Worm (Caenorhabditis elegans): ENCODE measurements around the gene irld-63.

The irld-63 gene

DNA sequence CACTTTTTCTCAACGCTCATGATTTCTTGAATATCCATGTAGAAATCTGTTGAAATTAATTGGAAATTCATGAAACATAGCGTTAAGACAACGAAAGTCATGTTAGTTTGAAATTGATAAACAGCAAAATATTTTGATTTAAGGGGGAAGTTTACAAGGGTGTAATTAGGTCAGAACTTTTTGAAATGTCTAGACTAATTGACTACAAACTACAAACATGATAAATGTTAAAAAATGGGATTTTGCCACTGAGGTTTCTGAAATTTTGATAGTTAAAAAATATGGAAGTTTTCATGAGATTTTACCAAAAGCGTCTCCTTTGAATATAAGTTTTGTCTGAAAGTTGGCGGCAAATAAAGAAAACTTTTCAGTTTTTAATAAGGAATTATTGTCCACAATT is 7.3 kb downstream of the irld-63 start, which contains the start of gene irld-65:
Gene irld-65 (minus strand): TSS at position 101 of the 400 bp plus-strand sequence.
- no peak for TF ChIP-seq hlh-6 (tag; optimal IDR thresholded peaks at IDR 0.05)
- TF ChIP-seq ceh-6 (GFP tag; optimal IDR thresholded peaks at IDR 0.05): no peak
- TF ChIP-seq ceh-18 (tag; optimal IDR thresholded peaks at IDR 0.05): no peak
- TF ChIP-seq odd-2 (tag; optimal IDR thresholded peaks at IDR 0.05): no peak
- TF ChIP-seq pha-2 (tag; optimal IDR thresholded peaks at IDR 0.05): no peak
- no peak for TF ChIP-seq ref-2 (tag; optimal IDR thresholded peaks at IDR 0.05)
- no peak for TF ChIP-seq ceh-22 (tag; optimal IDR thresholded peaks at IDR 0.05)
- TF ChIP-seq elt-2 (tag; optimal IDR thresholded peaks at IDR 0.05): no peak
- TF ChIP-seq ztf-16 (tag; optimal IDR thresholded peaks at IDR 0.05): no peak
- no peak for TF ChIP-seq K02D7.2 (tag; optimal IDR thresholded peaks at IDR 0.05)
- no peak for TF ChIP-seq dve-1 (tag; optimal IDR thresholded peaks at IDR 0.05)
- no peak for TF ChIP-seq mec-3 (tag; optimal IDR thresholded peaks at IDR 0.05; ENCODE audit: borderline replicate concordance)
- no peak for TF ChIP-seq madf-2 (tag; optimal IDR thresholded peaks at IDR 0.05)
- TF ChIP-seq gmeb-2 (tag; optimal IDR thresholded peaks at IDR 0.05): no peak
- no peak for TF ChIP-seq ceh-48 (tag; optimal IDR thresholded peaks at IDR 0.05)
- TF ChIP-seq ceh-9 (tag; optimal IDR thresholded peaks at IDR 0.05): no peak
- no peak for TF ChIP-seq ceh-31 (tag; optimal IDR thresholded peaks at IDR 0.05)
- TF ChIP-seq zip-5 (tag; optimal IDR thresholded peaks at IDR 0.05): no peak
- TF ChIP-seq lin-11 (tag; optimal IDR thresholded peaks at IDR 0.05): no peak

DNA sequence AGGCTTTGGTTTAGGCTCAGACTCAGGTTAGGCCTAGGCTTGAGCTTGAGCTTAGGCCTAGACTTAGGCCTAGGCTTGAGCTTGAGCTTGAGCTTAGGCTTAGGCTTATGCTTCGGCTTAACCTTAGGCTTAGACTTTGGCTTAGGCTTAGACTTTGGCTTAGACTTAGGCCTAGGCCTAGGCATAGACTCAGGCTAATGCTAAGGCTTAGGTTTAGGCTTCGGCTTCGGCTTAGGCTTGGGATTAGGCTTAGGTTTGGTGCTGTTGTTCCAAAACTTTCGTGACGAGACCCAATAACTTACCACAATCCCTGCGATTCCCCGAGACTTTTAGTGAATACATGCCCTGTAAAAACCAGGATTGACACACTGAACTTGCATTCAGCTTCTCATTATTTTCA is 9.2 kb downstream of the irld-63 start:
- TF ChIP-seq madf-2 (tag; optimal IDR thresholded peaks at IDR 0.05): no peak
- peak; percentile 67 for TF ChIP-seq dve-1 (tag; optimal IDR thresholded peaks at IDR 0.05)

DNA sequence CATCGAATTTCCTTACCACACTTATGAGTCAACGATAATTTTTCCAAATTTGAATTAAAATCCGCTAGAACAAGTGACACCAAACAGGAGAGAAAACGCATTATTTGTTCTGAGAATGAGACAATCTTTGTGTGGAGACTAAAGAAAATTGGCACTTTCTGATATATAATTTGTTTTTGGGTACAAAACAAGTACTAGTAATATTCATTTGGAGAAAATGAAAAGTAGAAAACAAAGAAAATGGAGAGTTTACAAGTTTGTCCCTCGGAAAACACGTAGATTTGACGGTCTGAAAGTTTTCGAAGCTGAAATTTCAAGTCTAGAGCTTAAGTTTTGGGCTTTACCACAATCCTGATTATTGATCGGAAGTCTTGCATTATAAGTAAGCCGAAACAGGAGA is 10.2 kb downstream of the irld-63 start, which contains the start of gene irld-66:
Gene irld-66 (minus strand): TSS at position 101 of the 400 bp plus-strand sequence.
- no peak for TF ChIP-seq ahr-1 (tag; optimal IDR thresholded peaks at IDR 0.05)
- no peak for TF ChIP-seq fax-1 (tag; optimal IDR thresholded peaks at IDR 0.05)
- no peak for TF ChIP-seq ceh-18 (tag; optimal IDR thresholded peaks at IDR 0.05)
- TF ChIP-seq sox-4 (tag; optimal IDR thresholded peaks at IDR 0.05): no peak
- no peak for TF ChIP-seq nfya-1 (tag; optimal IDR thresholded peaks at IDR 0.05)
- TF ChIP-seq ceh-22 (tag; optimal IDR thresholded peaks at IDR 0.05): no peak
- TF ChIP-seq mec-3 (tag; optimal IDR thresholded peaks at IDR 0.05; ENCODE audit: borderline replicate concordance): no peak
- TF ChIP-seq syd-9 (tag; optimal IDR thresholded peaks at IDR 0.05): no peak
- TF ChIP-seq npax-4 (tag; optimal IDR thresholded peaks at IDR 0.05): no peak
- no peak for TF ChIP-seq pag-3 (tag; optimal IDR thresholded peaks at IDR 0.05; ENCODE audit: borderline replicate concordance)
- no peak for TF ChIP-seq unc-86 (tag; optimal IDR thresholded peaks at IDR 0.05)
- no peak for TF ChIP-seq K02D7.2 (tag; optimal IDR thresholded peaks at IDR 0.05)
- no peak for TF ChIP-seq pax-1 (tag; optimal IDR thresholded peaks at IDR 0.05)
- no peak for TF ChIP-seq zip-5 (tag; optimal IDR thresholded peaks at IDR 0.05)

DNA sequence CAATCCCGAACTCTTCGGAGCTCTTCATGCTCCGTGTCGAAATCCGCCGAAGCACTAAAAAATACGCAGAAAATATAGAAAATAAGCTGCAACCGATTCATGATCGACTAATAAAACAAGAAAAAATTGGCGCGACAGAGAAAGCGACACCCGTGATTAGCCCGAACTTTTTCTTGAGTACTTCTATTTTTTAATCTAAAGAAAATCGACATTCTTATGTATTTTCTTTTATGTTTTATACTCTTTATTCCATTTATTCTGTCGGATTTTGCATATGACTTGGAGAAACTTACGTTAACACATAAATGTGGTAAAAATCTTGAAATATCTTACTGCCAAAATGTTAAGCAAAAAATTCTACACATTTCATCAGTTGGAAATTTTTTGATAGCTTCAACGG is 13.4 kb downstream of the irld-63 start, which contains the start of the genes irld-50 and irld-49:
Gene irld-50 (minus strand): TSS at position 101 of the 400 bp plus-strand sequence.
Gene irld-49 (plus strand): TSS at position 211 of the 400 bp plus-strand sequence.
- TF ChIP-seq F13H6.1 (tag; optimal IDR thresholded peaks at IDR 0.05) (no peak), ceh-19 (GFP tag; optimal IDR thresholded peaks at IDR 0.05) (no peak), unc-55 (GFP tag; optimal IDR thresholded peaks at IDR 0.05) (no peak), npax-4 (tag; optimal IDR thresholded peaks at IDR 0.05) (no peak), odd-2 (tag; optimal IDR thresholded peaks at IDR 0.05) (no peak), nhr-11 (tag; optimal IDR thresholded peaks at IDR 0.05) (no peak), pha-4 (tag; optimal IDR thresholded peaks at IDR 0.05) (no peak), ceh-6 (GFP tag; optimal IDR thresholded peaks at IDR 0.05) (no peak), hlh-15 (tag; optimal IDR thresholded peaks at IDR 0.05) (no peak), eyg-1 (tag; optimal IDR thresholded peaks at IDR 0.05) (no peak), unc-3 (GFP tag; conservative IDR thresholded peaks at IDR 0.05) (no peak), unc-3 (tag; optimal IDR thresholded peaks at IDR 0.05) (no peak), nhr-232 (tag; optimal IDR thresholded peaks at IDR 0.05) (no peak), ceh-34 (tag; optimal IDR thresholded peaks at IDR 0.05) (no peak)
